Fruit fly (Drosophila melanogaster) whole organism, embryonic: ENCODE results near the gene MAGE.
A peak's percentile ranks its signal among the peaks of the same experiment; 100 is the strongest.

Experiments used
- Bgb ChIP-seq: fragments of 200-800 bp; sonication (Bioruptor generic); IDR thresholded peaks from 2 replicates; pipeline ENCODE4 v1.3.6; 2022; ENCODE audit warnings: missing biosample characterization, missing genetic modification characterization; ENCODE audit not compliant: partially characterized antibody
- CG11504 ChIP-seq: fragments of 200-800 bp; sonication (Bioruptor generic); optimal IDR thresholded peaks from 3 replicates; lab custom pipeline; 2019; ENCODE audit warnings: missing biosample characterization, mild to moderate bottlenecking, missing genetic modification characterization, moderate library complexity
- CG12071 ChIP-seq: fragments of 200-800 bp; sonication (Bioruptor generic); optimal IDR thresholded peaks from 3 replicates; lab custom pipeline; 2018; ENCODE audit warnings: missing biosample characterization, mild to moderate bottlenecking, missing genetic modification characterization
- CG1233 ChIP-seq: fragments of 200-800 bp; sonication (Bioruptor generic); optimal IDR thresholded peaks from 4 replicates; lab custom pipeline; 2018; ENCODE audit warnings: missing biosample characterization, mild to moderate bottlenecking, missing genetic modification characterization
- CG13424 ChIP-seq: fragments of 200-800 bp; sonication (Bioruptor generic); optimal IDR thresholded peaks from 2 replicates; lab custom pipeline; 2019; ENCODE audit warnings: missing biosample characterization, mild to moderate bottlenecking, missing genetic modification characterization, moderate library complexity
- CG15479 ChIP-seq: fragments of 200-800 bp; sonication (Bioruptor generic); optimal IDR thresholded peaks from 3 replicates; lab custom pipeline; 2019; ENCODE audit warnings: missing biosample characterization, mild to moderate bottlenecking, missing genetic modification characterization, moderate library complexity
- CG18764 ChIP-seq: fragments of 200-800 bp; sonication (Bioruptor generic); optimal IDR thresholded peaks from 3 replicates; lab custom pipeline; 2016; ENCODE audit warnings: missing biosample characterization, missing genetic modification characterization
- CG2199 ChIP-seq: fragments of 200-800 bp; sonication (Bioruptor generic); IDR thresholded peaks from 3 replicates; pipeline ENCODE4 v1.3.6; 2022; ENCODE audit warnings: missing biosample characterization, missing genetic modification characterization
- CG2875 ChIP-seq: fragments of 200-800 bp; sonication (Bioruptor generic); optimal IDR thresholded peaks from 2 replicates; lab custom pipeline; 2017; ENCODE audit warnings: missing biosample characterization, mild to moderate bottlenecking, missing genetic modification characterization, missing genetic modification reagents
- CG30403 ChIP-seq: fragments of 200-800 bp; sonication (Bioruptor generic); optimal IDR thresholded peaks from 3 replicates; lab custom pipeline; 2016; ENCODE audit warnings: missing biosample characterization, missing genetic modification characterization
- CG32767 ChIP-seq: fragments of 200-800 bp; sonication (Bioruptor generic); IDR thresholded peaks from 2 replicates; pipeline ENCODE4 v1.3.6; 2022; ENCODE audit warnings: missing biosample characterization, missing genetic modification characterization
- CG34422 ChIP-seq: fragments of 200-800 bp; sonication (Bioruptor generic); IDR thresholded peaks from 3 replicates; pipeline ENCODE4 v1.3.6; 2022; ENCODE audit warnings: missing biosample characterization, missing genetic modification characterization
- CG4360 ChIP-seq: fragments of 200-800 bp; sonication (Bioruptor generic); IDR thresholded peaks from 2 replicates; pipeline ENCODE4 v1.3.6; 2022; ENCODE audit warnings: missing biosample characterization, missing genetic modification characterization
- CG4617 ChIP-seq: fragments of 200-800 bp; sonication (Bioruptor generic); optimal IDR thresholded peaks from 3 replicates; lab custom pipeline; 2016; ENCODE audit warnings: missing biosample characterization, missing genetic modification characterization, borderline replicate concordance
- CG5180 ChIP-seq: fragments of 200-800 bp; sonication (Bioruptor generic); optimal IDR thresholded peaks from 3 replicates; lab custom pipeline; 2017; ENCODE audit warnings: missing biosample characterization, missing genetic modification characterization, mild to moderate bottlenecking, moderate library complexity, missing genetic modification reagents
- CG7987 ChIP-seq: fragments of 200-800 bp; sonication (Bioruptor generic); optimal IDR thresholded peaks from 2 replicates; lab custom pipeline; 2018; ENCODE audit warnings: missing biosample characterization, mild to moderate bottlenecking, missing genetic modification characterization, moderate library complexity
- CG8359 ChIP-seq: fragments of 200-800 bp; sonication (Bioruptor generic); optimal IDR thresholded peaks from 2 replicates; lab custom pipeline; 2017; ENCODE audit warnings: missing biosample characterization, mild to moderate bottlenecking, missing genetic modification characterization, borderline replicate concordance
- CG8478 ChIP-seq: fragments of >200 bp; optimal IDR thresholded peaks from 2 replicates; lab custom pipeline; 2018
- D ChIP-seq, 2 experiments: fragments of 200-800 bp in 1 of 2; fragments of >200 bp in 1 of 2; sonication (Bioruptor generic) in 1 of 2; optimal IDR thresholded peaks; 2 replicates in 1 of 2; 3 replicates in 1 of 2; lab custom pipeline; 2017; ENCODE audit warnings: mild to moderate bottlenecking in 1 of 2, missing biosample characterization in 1 of 2, missing genetic modification characterization in 1 of 2, missing genetic modification reagents in 1 of 2
- D19B ChIP-seq: fragments of 200-800 bp; sonication (Bioruptor generic); optimal IDR thresholded peaks from 2 replicates; lab custom pipeline; 2017; ENCODE audit warnings: missing biosample characterization, mild to moderate bottlenecking, missing genetic modification characterization
- Doc3 ChIP-seq: fragments of 200-800 bp; sonication (Bioruptor generic); IDR thresholded peaks from 3 replicates; pipeline ENCODE4 v1.3.6; 2022; ENCODE audit warnings: missing biosample characterization, missing genetic modification characterization; ENCODE audit not compliant: partially characterized antibody
- Dp ChIP-seq: fragments of 200-800 bp; sonication (Bioruptor generic); optimal IDR thresholded peaks from 2 replicates; lab custom pipeline; 2018; ENCODE audit warnings: missing biosample characterization, mild to moderate bottlenecking, missing genetic modification characterization, moderate library complexity
- Fer1 ChIP-seq: fragments of 200-800 bp; sonication (Bioruptor generic); optimal IDR thresholded peaks from 2 replicates; lab custom pipeline; 2017; ENCODE audit warnings: missing biosample characterization, mild to moderate bottlenecking, missing genetic modification characterization
- HLHmδ ChIP-seq: fragments of 200-800 bp; sonication (Bioruptor generic); optimal IDR thresholded peaks from 2 replicates; lab custom pipeline; 2018; ENCODE audit warnings: missing biosample characterization, mild to moderate bottlenecking, missing genetic modification characterization, moderate library complexity
- HmgD ChIP-seq: fragments of 200-800 bp; sonication (Bioruptor generic); optimal IDR thresholded peaks from 3 replicates; lab custom pipeline; 2016; ENCODE audit warnings: missing biosample characterization, missing genetic modification characterization
- HmgZ ChIP-seq: fragments of 200-800 bp; sonication (Bioruptor generic); optimal IDR thresholded peaks from 2 replicates; lab custom pipeline; 2018; ENCODE audit warnings: missing biosample characterization, mild to moderate bottlenecking, missing genetic modification characterization
- MESR4 ChIP-seq: fragments of 200-800 bp; sonication (Bioruptor generic); optimal IDR thresholded peaks from 2 replicates; lab custom pipeline; 2018; ENCODE audit warnings: missing biosample characterization, mild to moderate bottlenecking, missing genetic modification characterization, moderate library complexity
- NFAT ChIP-seq: fragments of 200-800 bp; sonication (Bioruptor generic); IDR thresholded peaks from 2 replicates; pipeline ENCODE4 v1.3.6; 2022; ENCODE audit warnings: missing biosample characterization, missing genetic modification characterization
- Taf1 ChIP-seq: fragments of 200-800 bp; sonication (Bioruptor generic); IDR thresholded peaks from 2 replicates; pipeline ENCODE4 v1.3.6; 2022; ENCODE audit warnings: missing biosample characterization, missing genetic modification characterization
- Trl ChIP-seq, 3 experiments: fragments of >200 bp in 2 of 3; fragments of 200-800 bp in 1 of 3; sonication (Bioruptor generic) in 1 of 3; optimal IDR thresholded peaks; 2 replicates in 1 of 3; 3 replicates in 2 of 3; lab custom pipeline; 2016 to 2017; ENCODE audit warnings: missing biosample characterization in 1 of 3, missing genetic modification characterization in 1 of 3
- chinmo ChIP-seq: fragments of 200-800 bp; sonication (Bioruptor generic); IDR thresholded peaks from 4 replicates; pipeline ENCODE4 v1.3.6; 2022; ENCODE audit warnings: missing biosample characterization, missing genetic modification characterization; ENCODE audit not compliant: partially characterized antibody
- chm ChIP-seq: fragments of 200-800 bp; sonication (Bioruptor generic); IDR thresholded peaks from 2 replicates; pipeline ENCODE4 v1.3.6; 2022; ENCODE audit warnings: missing biosample characterization, missing genetic modification characterization
- ci ChIP-seq: fragments of 200-800 bp; sonication (Bioruptor generic); IDR thresholded peaks from 3 replicates; pipeline ENCODE4 v1.3.6; 2022; ENCODE audit warnings: missing biosample characterization, missing genetic modification characterization
- crol ChIP-seq: fragments of 200-800 bp; sonication (Bioruptor generic); IDR thresholded peaks from 2 replicates; pipeline ENCODE4 v1.3.6; 2022; ENCODE audit warnings: missing biosample characterization, missing genetic modification characterization
- da ChIP-seq: fragments of 200-800 bp; sonication (Bioruptor generic); optimal IDR thresholded peaks from 2 replicates; lab custom pipeline; 2016; ENCODE audit warnings: missing biosample characterization, missing genetic modification characterization
- insv ChIP-seq, 2 experiments: fragments of 200-800 bp; sonication (Bioruptor generic); optimal IDR thresholded peaks; 3 replicates each; lab custom pipeline; 2016 to 2018; ENCODE audit warnings: missing biosample characterization in 2 of 2, missing genetic modification characterization in 2 of 2
- jigr1 ChIP-seq: fragments of 200-800 bp; sonication (Bioruptor generic); IDR thresholded peaks from 3 replicates; pipeline ENCODE4 v1.3.6; 2022; ENCODE audit warnings: missing biosample characterization, missing genetic modification characterization
- kah ChIP-seq: fragments of 200-800 bp; sonication (Bioruptor generic); optimal IDR thresholded peaks from 2 replicates; lab custom pipeline; 2018; ENCODE audit warnings: missing biosample characterization, mild to moderate bottlenecking, missing genetic modification characterization
- kni ChIP-seq: fragments of 200-800 bp; sonication (Bioruptor generic); optimal IDR thresholded peaks from 3 replicates; lab custom pipeline; 2017; ENCODE audit warnings: mild to moderate bottlenecking, missing biosample characterization, missing genetic modification reagents, missing genetic modification characterization
- mirr ChIP-seq: fragments of 200-800 bp; sonication (Bioruptor generic); optimal IDR thresholded peaks from 3 replicates; lab custom pipeline; 2018; ENCODE audit warnings: missing biosample characterization, mild to moderate bottlenecking, missing genetic modification characterization
- nau ChIP-seq: fragments of 200-800 bp; sonication (Bioruptor generic); optimal IDR thresholded peaks from 3 replicates; lab custom pipeline; 2017; ENCODE audit warnings: missing biosample characterization, mild to moderate bottlenecking, missing genetic modification characterization, missing genetic modification reagents
- nerfin-1 ChIP-seq: fragments of 200-800 bp; sonication (Bioruptor generic); optimal IDR thresholded peaks from 3 replicates; lab custom pipeline; 2019; ENCODE audit warnings: missing biosample characterization, mild to moderate bottlenecking, missing genetic modification characterization, moderate library complexity
- pzg ChIP-seq: fragments of 200-800 bp; sonication (Bioruptor generic); optimal IDR thresholded peaks from 3 replicates; lab custom pipeline; 2018; ENCODE audit warnings: missing biosample characterization, mild to moderate bottlenecking, missing genetic modification characterization, moderate library complexity
- seq ChIP-seq: fragments of 200-800 bp; sonication (Bioruptor generic); IDR thresholded peaks from 2 replicates; pipeline ENCODE4 v1.3.6; 2022; ENCODE audit warnings: missing biosample characterization, missing genetic modification characterization
- so ChIP-seq: fragments of 200-800 bp; sonication (Bioruptor generic); IDR thresholded peaks from 3 replicates; pipeline ENCODE4 v1.3.6; 2022; ENCODE audit warnings: missing biosample characterization, missing genetic modification characterization
- sr ChIP-seq: fragments of 200-800 bp; sonication (Bioruptor generic); IDR thresholded peaks from 3 replicates; pipeline ENCODE4 v1.3.6; 2022; ENCODE audit warnings: missing biosample characterization, missing genetic modification characterization
- stc ChIP-seq: fragments of 200-800 bp; sonication (Bioruptor generic); IDR thresholded peaks from 2 replicates; pipeline ENCODE4 v1.3.6; 2022; ENCODE audit warnings: missing biosample characterization, missing genetic modification characterization
- ttk ChIP-seq: fragments of 200-800 bp; sonication (Bioruptor generic); IDR thresholded peaks from 2 replicates; pipeline ENCODE4 v2.1.2; 2022; ENCODE audit warnings: missing biosample characterization, missing genetic modification characterization

MAGE gene

dm6 chr3R:7123699-7124098 lies 31.3 kb downstream of the MAGE start (continued):
- no peak for TF ChIP-seq CG30403
- TF ChIP-seq CG2199 = peak; percentile 66; the same call in 1 of the 3 replicates
- TF ChIP-seq stc (GFP tag; lab: Robert Waterston, UW) = no peak
- TF ChIP-seq D (optimal IDR thresholded peaks at IDR 0.05; lab: Kevin White, UChicago) = peak; percentile 38
- TF ChIP-seq D (GFP tag; optimal IDR thresholded peaks at IDR 0.05; lab: Kevin White, UChicago) = no peak
- peak; percentile 90 for TF ChIP-seq chinmo (GFP tag; lab: Robert Waterston, UW)
- peak; percentile 55 for TF ChIP-seq chm (GFP tag; lab: Robert Waterston, UW)
- TF ChIP-seq insv (GFP tag; optimal IDR thresholded peaks at IDR 0.05; lab: Kevin White, UChicago) = peak in 1 of 2 experiments; percentile 17
- peak; percentile 96 for TF ChIP-seq CG4617 (GFP tag; lab: Kevin White, UChicago)
- peak; percentile 77 for TF ChIP-seq HLHmδ (GFP tag; lab: Kevin White, UChicago)
- peak; percentile 30 for TF ChIP-seq HmgZ
- TF ChIP-seq Bgb (GFP tag; lab: Robert Waterston, UW) = peak; percentile 8; the same call in 1 of the 2 replicates
- TF ChIP-seq Dp = peak; percentile 8
- TF ChIP-seq crol (GFP tag; lab: Robert Waterston, UW) = peak; percentile 33; the same call in 1 of the 2 replicates
- peak; percentile 83 for TF ChIP-seq nerfin-1 (tag; lab: Kevin White, UChicago)
- TF ChIP-seq CG13424 = no peak
- no peak for TF ChIP-seq nau (GFP tag; lab: Kevin White, UChicago)
- TF ChIP-seq CG8359 = no peak
- TF ChIP-seq MESR4 (GFP tag; lab: Kevin White, UChicago) = peak; percentile 91
- TF ChIP-seq NFAT (GFP tag; lab: Robert Waterston, UW) = no peak
- TF ChIP-seq CG4360 (GFP tag; lab: Robert Waterston, UW) = peak; percentile 100
- 0 out of 3 replicates have a peak, but pooled peaks have one; percentile 3 for TF ChIP-seq so (GFP tag; lab: Robert Waterston, UW)
- TF ChIP-seq CG12071 (GFP tag; lab: Kevin White, UChicago) = peak; percentile 23
- TF ChIP-seq CG34422 (GFP tag; lab: Robert Waterston, UW) = 0 out of 3 replicates have a peak, but pooled peaks have one; percentile 67
- TF ChIP-seq Taf1 (GFP tag; lab: Robert Waterston, UW) = no peak
- peak; percentile 94 for TF ChIP-seq CG8478 (lab: Kevin White, UChicago)
- TF ChIP-seq HmgD (GFP tag; lab: Kevin White, UChicago) = peak; percentile 72
- TF ChIP-seq CG15479 = peak; percentile 88
- TF ChIP-seq ci (GFP tag; lab: Robert Waterston, UW) = peak; percentile 66
- peak; percentile 23; the same call in 1 of the 2 replicates for TF ChIP-seq seq (GFP tag; lab: Robert Waterston, UW)
- peak; percentile 80 for TF ChIP-seq mirr
- TF ChIP-seq pzg (GFP tag; lab: Kevin White, UChicago) = peak; percentile 27
- TF ChIP-seq sr (GFP tag; lab: Robert Waterston, UW) = peak; percentile 84
- peak; percentile 90 for TF ChIP-seq kah (GFP tag; lab: Kevin White, UChicago)
- peak in 1 of 2 experiments; percentile 9 for TF ChIP-seq Trl (optimal IDR thresholded peaks at IDR 0.05; lab: Kevin White, UChicago)
- TF ChIP-seq Trl (GFP tag; optimal IDR thresholded peaks at IDR 0.05; lab: Kevin White, UChicago) = no peak

- TF ChIP-seq crol (GFP tag; lab: Robert Waterston, UW) = peak; percentile 63
- TF ChIP-seq jigr1 = no peak
- no peak for TF ChIP-seq Fer1 (GFP tag; lab: Kevin White, UChicago)
- TF ChIP-seq seq (GFP tag; lab: Robert Waterston, UW) = 0 out of 2 replicates have a peak, but pooled peaks have one; percentile 12
- TF ChIP-seq so (GFP tag; lab: Robert Waterston, UW) = no peak
- no peak for TF ChIP-seq D19B
- TF ChIP-seq Doc3 (GFP tag; lab: Robert Waterston, UW) = no peak
- peak; percentile 74; the same call in 1 of the 2 replicates for TF ChIP-seq CG32767 (GFP tag; lab: Robert Waterston, UW)
- TF ChIP-seq CG11504 (tag; lab: Kevin White, UChicago) = no peak
- TF ChIP-seq CG1233 = no peak
- no peak for TF ChIP-seq CG2875 (GFP tag; lab: Kevin White, UChicago)
- peak; percentile 85 for TF ChIP-seq kni (GFP tag; lab: Kevin White, UChicago)
- TF ChIP-seq ttk (GFP tag; lab: Robert Waterston, UW) = peak; percentile 36; the same call in 1 of the 2 replicates
- TF ChIP-seq CG7987 = no peak
- TF ChIP-seq CG18764 = no peak
- TF ChIP-seq CG5180 (GFP tag; lab: Kevin White, UChicago) = no peak
- TF ChIP-seq da (GFP tag; lab: Kevin White, UChicago) = no peak
- no peak for TF ChIP-seq Trl (optimal IDR thresholded peaks at IDR 0.05; lab: Kevin White, UChicago)
- no peak for TF ChIP-seq Trl (GFP tag; optimal IDR thresholded peaks at IDR 0.05; lab: Kevin White, UChicago)
Measured at dm6 chr3R:7123073-7123572, 31.9 kb downstream of the MAGE start.
